Worm (Caenorhabditis elegans) whole organism, late embryonic: ENCODE data around the gene pdhb-1.
"Not testable (repeated sequence)": the region's sequence is repeated elsewhere in the genome, so short reads cannot be mapped to it uniquely, and the experiment has no call there.

Source experiments
- C08G9.2 ChIP-seq: sonication (generic microtip); optimal IDR thresholded peaks from 2 replicates; lab custom pipeline; 2016; ENCODE audit warnings: mild to moderate bottlenecking, missing genetic modification characterization, moderate library complexity, missing compliant biosample characterization
- ahr-1 ChIP-seq: sonication (generic microtip); optimal IDR thresholded peaks from 2 replicates; lab custom pipeline; 2016; ENCODE audit warnings: missing genetic modification characterization, missing compliant biosample characterization
- ceh-2 ChIP-seq: sonication (generic microtip); optimal IDR thresholded peaks from 2 replicates; lab custom pipeline; 2016; ENCODE audit warnings: missing genotype, missing genetic modification characterization, missing compliant biosample characterization
- ceh-34 ChIP-seq: sonication (generic microtip); optimal IDR thresholded peaks from 2 replicates; lab custom pipeline; 2016; ENCODE audit warnings: mild to moderate bottlenecking, missing genetic modification characterization, missing compliant biosample characterization
- ceh-45 ChIP-seq: fragments of 200-800 bp; sonication (Bioruptor generic); IDR thresholded peaks from 2 replicates; pipeline ENCODE4 v1.3.6; 2022; ENCODE audit warnings: missing genetic modification reagents, missing genetic modification characterization, missing compliant biosample characterization
- ceh-48 ChIP-seq: sonication (generic microtip); optimal IDR thresholded peaks from 2 replicates; lab custom pipeline; 2016; ENCODE audit warnings: missing genetic modification characterization, inconsistent platforms, missing compliant biosample characterization
- dmd-4 ChIP-seq: sonication (generic microtip); optimal IDR thresholded peaks from 2 replicates; lab custom pipeline; 2016; ENCODE audit warnings: borderline replicate concordance, missing genetic modification characterization, missing compliant biosample characterization
- dve-1 ChIP-seq: sonication (generic microtip); optimal IDR thresholded peaks from 2 replicates; lab custom pipeline; 2017; ENCODE audit warnings: antibody characterized with exemption, mild to moderate bottlenecking, missing genetic modification characterization, missing compliant biosample characterization
- eyg-1 ChIP-seq: sonication (generic microtip); optimal IDR thresholded peaks from 2 replicates; lab custom pipeline; 2016; ENCODE audit warnings: missing genotype, missing genetic modification characterization, missing compliant biosample characterization
- fkh-10 ChIP-seq: fragments of 150-350 bp; optimal IDR thresholded peaks from 2 replicates; lab custom pipeline; 2014; ENCODE audit warnings: missing biosample characterization, missing genetic modification reagents, missing genetic modification characterization
- fkh-6 ChIP-seq: sonication (generic microtip); optimal IDR thresholded peaks from 2 replicates; lab custom pipeline; 2016; ENCODE audit warnings: missing genetic modification characterization, missing compliant biosample characterization
- hlh-30 ChIP-seq: sonication (generic microtip); optimal IDR thresholded peaks from 2 replicates; lab custom pipeline; 2017; ENCODE audit warnings: antibody characterized with exemption, missing genetic modification characterization, missing compliant biosample characterization; ENCODE audit not compliant: insufficient read depth
- hlh-6 ChIP-seq: sonication (generic microtip); optimal IDR thresholded peaks from 2 replicates; lab custom pipeline; 2016; ENCODE audit warnings: missing genotype, missing genetic modification characterization, missing compliant biosample characterization
- lim-6 ChIP-seq: sonication (generic microtip); optimal IDR thresholded peaks from 2 replicates; lab custom pipeline; 2016; ENCODE audit warnings: missing genetic modification characterization, missing compliant biosample characterization
- lin-11 ChIP-seq: fragments of 200-800 bp; sonication (Bioruptor generic); optimal IDR thresholded peaks from 2 replicates; lab custom pipeline; 2018; ENCODE audit warnings: mild to moderate bottlenecking, missing genetic modification characterization, missing compliant biosample characterization
- nfya-1 ChIP-seq: sonication (generic microtip); optimal IDR thresholded peaks from 2 replicates; lab custom pipeline; 2017; ENCODE audit warnings: missing genetic modification characterization, mild to moderate bottlenecking, missing compliant biosample characterization, antibody characterized with exemption, moderate library complexity
- nhr-11 ChIP-seq: fragments of 150-350 bp; optimal IDR thresholded peaks from 2 replicates; lab custom pipeline; 2014; ENCODE audit warnings: missing biosample characterization, missing genetic modification characterization
- nhr-232 ChIP-seq: sonication (generic microtip); optimal IDR thresholded peaks from 2 replicates; lab custom pipeline; 2016; ENCODE audit warnings: missing genetic modification characterization, missing compliant biosample characterization
- npax-4 ChIP-seq: sonication (generic microtip); optimal IDR thresholded peaks from 2 replicates; lab custom pipeline; 2016; ENCODE audit warnings: missing genetic modification characterization, missing compliant biosample characterization
- pat-9 ChIP-seq: fragments of 200-800 bp; sonication (Bioruptor generic); optimal IDR thresholded peaks from 2 replicates; lab custom pipeline; 2018; ENCODE audit warnings: mild to moderate bottlenecking, missing genetic modification characterization, moderate library complexity, missing compliant biosample characterization
- pax-1 ChIP-seq: fragments of 150-350 bp; optimal IDR thresholded peaks from 2 replicates; lab custom pipeline; 2014; ENCODE audit warnings: missing biosample characterization, missing genetic modification characterization
- pqm-1 ChIP-seq: sonication (generic microtip); optimal IDR thresholded peaks from 2 replicates; lab custom pipeline; 2016; ENCODE audit warnings: missing genetic modification characterization, missing compliant biosample characterization
- ref-2 ChIP-seq: sonication (generic microtip); optimal IDR thresholded peaks from 2 replicates; lab custom pipeline; 2016; ENCODE audit warnings: missing genetic modification characterization, missing compliant biosample characterization
- sdc-2 ChIP-seq: sonication (generic microtip); optimal IDR thresholded peaks from 2 replicates; lab custom pipeline; 2016; ENCODE audit warnings: missing genotype, missing genetic modification characterization, missing compliant biosample characterization
- sox-2 ChIP-seq: fragments of 200-800 bp; sonication (Bioruptor generic); IDR thresholded peaks from 2 replicates; pipeline ENCODE4 v1.3.6; 2022; ENCODE audit warnings: missing genetic modification reagents, missing genetic modification characterization, missing compliant biosample characterization
- sox-4 ChIP-seq: sonication (generic microtip); optimal IDR thresholded peaks from 2 replicates; lab custom pipeline; 2017; ENCODE audit warnings: mild to moderate bottlenecking, missing genetic modification characterization, inconsistent platforms, missing compliant biosample characterization
- syd-9 ChIP-seq: sonication (generic microtip); optimal IDR thresholded peaks from 2 replicates; lab custom pipeline; 2016; ENCODE audit warnings: mild to moderate bottlenecking, missing genetic modification characterization, moderate library complexity, missing compliant biosample characterization
- tbx-7 ChIP-seq: sonication (generic microtip); optimal IDR thresholded peaks from 2 replicates; lab custom pipeline; 2016; ENCODE audit warnings: missing genotype, missing genetic modification characterization, missing compliant biosample characterization
- unc-42 ChIP-seq: sonication (generic microtip); optimal IDR thresholded peaks from 2 replicates; lab custom pipeline; 2016; ENCODE audit warnings: missing genotype, missing genetic modification characterization, missing compliant biosample characterization
- unc-55 ChIP-seq: sonication (generic microtip); optimal IDR thresholded peaks from 2 replicates; lab custom pipeline; 2017; ENCODE audit warnings: missing biosample characterization, missing genetic modification reagents, missing genetic modification characterization
- zip-5 ChIP-seq: sonication (generic microtip); optimal IDR thresholded peaks from 2 replicates; lab custom pipeline; 2016; ENCODE audit warnings: missing genetic modification characterization, missing compliant biosample characterization

The pdhb-1 gene

DNA sequence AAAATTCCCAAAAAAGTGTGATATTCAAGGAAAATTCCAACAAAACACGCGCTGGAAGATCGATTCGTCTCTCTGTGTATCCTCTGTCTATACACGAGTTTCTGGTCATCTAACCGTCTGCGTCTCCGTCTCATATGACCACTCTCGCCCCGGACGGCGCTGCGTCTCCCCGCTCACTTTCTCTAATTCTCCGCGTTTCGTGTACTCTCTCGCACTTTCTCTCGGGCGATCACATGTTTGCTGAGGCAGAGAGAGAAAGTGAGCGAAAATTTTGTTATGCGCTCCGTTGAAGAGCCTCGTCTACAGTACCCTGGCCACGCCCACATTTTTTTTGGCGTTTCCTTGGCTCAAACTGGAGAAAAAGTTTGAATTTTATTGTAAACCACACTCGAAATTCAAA is 14.9 kb upstream of the pdhb-1 start (continued):
- TF ChIP-seq unc-42 (tag; lab: Kevin White, UChicago) (peak; percentile 88), dve-1 (tag; lab: Kevin White, UChicago) (no peak), hlh-30 (tag; lab: Kevin White, UChicago) (peak; percentile 99)

DNA sequence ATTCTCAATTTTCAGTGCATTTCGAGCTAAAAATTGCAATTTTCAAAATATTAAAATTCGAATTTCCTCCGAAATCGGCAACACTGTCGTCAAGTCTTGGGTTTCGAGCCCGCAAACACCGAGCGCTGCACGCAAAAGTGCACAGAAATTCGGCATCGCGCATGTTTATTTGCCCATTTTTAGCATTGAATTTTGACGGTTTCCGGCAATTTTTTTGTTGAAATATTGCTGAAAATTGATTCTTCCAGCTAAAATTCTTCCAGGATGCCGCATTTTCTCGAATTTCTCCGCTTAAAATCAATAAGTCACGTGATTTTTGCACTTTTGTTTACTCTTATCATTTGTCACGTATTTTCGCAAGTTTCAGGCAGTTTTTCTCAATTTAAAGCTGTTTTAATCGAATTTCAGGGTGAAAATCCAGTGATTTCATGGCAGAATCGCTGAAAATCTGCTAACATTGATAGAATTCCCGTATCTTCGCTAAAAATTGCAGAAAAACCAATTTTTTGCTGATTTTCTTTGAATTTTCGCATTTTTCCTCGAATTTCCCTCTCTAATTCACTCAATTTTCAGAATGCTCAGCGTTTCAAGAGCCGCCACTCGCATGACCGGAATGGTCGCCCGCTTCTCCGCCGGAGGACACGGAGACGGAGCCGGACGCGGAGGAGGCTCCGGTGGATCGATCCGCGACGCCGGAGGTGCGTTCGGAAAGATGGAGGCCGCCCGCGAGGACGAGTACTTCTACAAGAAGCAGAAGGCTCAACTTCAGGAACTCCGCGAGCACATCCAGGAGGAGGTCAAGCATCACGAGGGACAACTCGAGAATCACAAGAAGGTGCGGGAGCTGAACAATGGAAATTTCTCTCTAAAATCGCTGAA is 13.9 kb upstream of the pdhb-1 start, which contains the start of gene mai-2:
TSS of gene mai-2 (plus strand) at position 574 of the 879 bp plus-strand sequence.
- TF ChIP-seq nfya-1: peak; percentile 28
- TF ChIP-seq ceh-48 (tag; lab: Kevin White, UChicago): no peak
- TF ChIP-seq hlh-30 (tag; lab: Kevin White, UChicago): peak; percentile 91

DNA sequence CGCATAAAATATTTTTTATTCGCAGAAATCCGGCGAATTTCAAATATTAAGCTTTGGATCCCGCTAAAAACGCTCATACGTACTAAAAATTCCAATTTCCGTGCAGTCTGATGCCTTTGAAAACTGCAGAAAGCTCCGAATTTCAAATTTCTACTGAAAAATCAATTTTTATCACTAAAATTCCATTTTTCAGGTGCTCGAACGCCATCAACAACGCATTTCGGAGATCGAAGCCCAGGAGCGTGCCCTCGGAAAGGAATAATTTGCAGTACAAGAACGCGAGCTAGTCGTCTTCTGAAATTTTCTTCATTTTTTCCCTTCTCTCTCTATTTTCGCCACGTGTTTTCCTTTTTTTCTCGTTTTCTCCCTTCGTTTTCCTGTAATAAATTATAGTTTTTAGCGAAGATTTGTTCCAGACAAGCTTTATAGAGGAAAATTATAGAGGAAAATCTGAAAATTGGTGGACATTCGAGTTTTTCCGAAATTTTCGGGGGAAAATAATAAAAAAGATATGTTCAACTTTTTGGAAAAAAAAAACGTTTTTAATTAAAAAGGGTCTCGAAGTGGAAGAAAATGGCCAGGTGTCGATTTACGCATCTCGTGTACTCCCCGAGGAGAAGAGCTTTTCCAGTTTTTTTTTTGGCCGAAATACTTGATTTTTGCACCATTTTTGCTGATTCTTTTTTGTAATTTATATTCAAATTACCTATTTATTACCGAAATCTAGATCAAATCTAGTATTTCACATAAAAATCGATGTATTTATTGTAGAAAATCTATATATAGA is 12.8 kb upstream of the pdhb-1 start:
- TF ChIP-seq fkh-6 (tag; lab: Kevin White, UChicago) (no peak), pqm-1 (no peak), hlh-6 (tag; lab: Kevin White, UChicago) (no peak), nhr-11 (tag; lab: Kevin White, UChicago) (no peak), C08G9.2 (tag; lab: Kevin White, UChicago) (no peak), ref-2 (tag; lab: Kevin White, UChicago) (no peak), eyg-1 (tag; lab: Kevin White, UChicago) (no peak), tbx-7 (tag; lab: Kevin White, UChicago) (no peak), syd-9 (tag; lab: Kevin White, UChicago) (no peak), unc-55 (GFP tag; lab: Kevin White, UChicago) (no peak), ceh-45 (no peak), zip-5 (tag; lab: Kevin White, UChicago) (no peak), nhr-232 (tag; lab: Kevin White, UChicago) (no peak)
- TF ChIP-seq, all 69 proteins: peak for 0

- not testable (repeated sequence) for TF ChIP-seq ref-2, pax-1, pat-9 (tag; lab: Kevin White, UChicago)
Observed at ce11 chrIV:3389999-3390398, 9.5 kb upstream of the pdhb-1 start, which contains the start of gene B0546.5. B0546.5 (minus strand) TSS chrIV:3390099.

DNA sequence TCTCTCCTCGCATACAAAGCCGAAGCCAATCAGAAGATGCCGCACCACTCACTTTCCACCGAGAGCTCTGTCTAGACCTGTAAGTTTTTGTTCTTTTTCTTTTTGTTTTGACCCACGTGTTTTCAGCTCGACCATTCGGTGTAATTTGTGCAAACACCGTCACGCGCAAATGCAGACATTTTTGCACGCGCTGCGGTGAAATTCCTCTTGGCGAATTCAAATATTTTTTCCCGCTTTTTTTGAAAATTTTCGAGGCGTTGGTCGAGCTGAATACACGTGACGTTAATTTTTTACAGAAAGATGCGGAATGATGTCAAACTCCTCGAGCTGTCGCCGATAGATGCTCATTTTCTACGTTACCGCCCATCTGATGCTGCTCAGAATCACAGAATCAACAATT is 5.4 kb upstream of the pdhb-1 start, which contains the start of gene C04C3.4:
TSS of gene C04C3.4 (plus strand) at position 301 of the 400 bp plus-strand sequence.
- not testable (repeated sequence) for TF ChIP-seq ceh-2 (tag; lab: Kevin White, UChicago); unc-55 (GFP tag; lab: Kevin White, UChicago); ref-2 (tag; lab: Kevin White, UChicago)
- TF ChIP-seq, all 69 proteins: peak for 0; not testable (repeated sequence) for 69

- no peak for TF ChIP-seq npax-4 (tag; lab: Kevin White, UChicago)
- TF ChIP-seq ceh-48 (tag; lab: Kevin White, UChicago): no peak
- no peak for TF ChIP-seq lin-11 (tag; lab: Kevin White, UChicago)
- no peak for TF ChIP-seq sdc-2 (tag; lab: Kevin White, UChicago)
Observed at ce11 chrIV:3395581-3395980, 3.9 kb upstream of the pdhb-1 start, which contains the start of gene C04C3.14. C04C3.14 (plus strand) TSS chrIV:3395881.

- TF ChIP-seq sdc-2 (tag; lab: Kevin White, UChicago) (no peak), ahr-1 (tag; lab: Kevin White, UChicago) (no peak), dmd-4 (tag; lab: Kevin White, UChicago) (no peak), sox-2 (GFP tag; lab: Robert Waterston, UW) (no peak), npax-4 (tag; lab: Kevin White, UChicago) (no peak), fkh-10 (GFP tag; lab: Kevin White, UChicago) (no peak), ceh-34 (no peak), sox-4 (tag; lab: Kevin White, UChicago) (no peak), lim-6 (tag; lab: Kevin White, UChicago) (no peak), unc-55 (GFP tag; lab: Kevin White, UChicago) (no peak), pax-1 (tag; lab: Kevin White, UChicago) (no peak)
Observed at ce11 chrIV:3398078-3398477, 1.4 kb upstream of the pdhb-1 start.
